Fruit fly (Drosophila melanogaster) whole organism, embryonic: ENCODE data around the gene CG9444.

Source experiments
- Adf1 ChIP-seq: fragments of 200-800 bp; sonication (Bioruptor generic); IDR thresholded peaks from 2 replicates; pipeline ENCODE4 v1.3.6; 2022; ENCODE audit warnings: missing biosample characterization, missing genetic modification characterization
- Atf-2 ChIP-seq: fragments of 200-800 bp; sonication (Bioruptor generic); optimal IDR thresholded peaks from 2 replicates; lab custom pipeline; 2016; ENCODE audit warnings: missing biosample characterization, missing genetic modification characterization
- B-H1 ChIP-seq: fragments of 200-800 bp; sonication (Bioruptor generic); IDR thresholded peaks from 3 replicates; pipeline ENCODE4 v1.3.6; 2022; ENCODE audit warnings: missing biosample characterization, missing genetic modification characterization
- BtbVII ChIP-seq: fragments of 200-800 bp; sonication (Bioruptor generic); optimal IDR thresholded peaks from 3 replicates; lab custom pipeline; 2017; ENCODE audit warnings: missing biosample characterization, mild to moderate bottlenecking, missing genetic modification characterization
- CG10543 ChIP-seq: fragments of 200-800 bp; sonication (Bioruptor generic); optimal IDR thresholded peaks from 3 replicates; lab custom pipeline; 2017; ENCODE audit warnings: missing biosample characterization, mild to moderate bottlenecking, missing genetic modification characterization, moderate library complexity
- CG12236 ChIP-seq: fragments of 200-800 bp; sonication (Bioruptor generic); optimal IDR thresholded peaks from 2 replicates; lab custom pipeline; 2016; ENCODE audit warnings: missing biosample characterization, missing genetic modification characterization
- CG12299 ChIP-seq: fragments of 200-800 bp; sonication (Bioruptor generic); optimal IDR thresholded peaks from 2 replicates; lab custom pipeline; 2018; ENCODE audit warnings: missing biosample characterization, mild to moderate bottlenecking, missing genetic modification characterization
- CG12744 ChIP-seq: fragments of 200-800 bp; sonication (Bioruptor generic); optimal IDR thresholded peaks from 2 replicates; lab custom pipeline; 2016; ENCODE audit warnings: missing biosample characterization, missing genetic modification characterization
- CG12769 ChIP-seq: fragments of 200-800 bp; sonication (Bioruptor generic); optimal IDR thresholded peaks from 2 replicates; lab custom pipeline; 2019; ENCODE audit warnings: missing biosample characterization, mild to moderate bottlenecking, missing genetic modification characterization, moderate library complexity
- CG13424 ChIP-seq: fragments of 200-800 bp; sonication (Bioruptor generic); optimal IDR thresholded peaks from 2 replicates; lab custom pipeline; 2019; ENCODE audit warnings: missing biosample characterization, mild to moderate bottlenecking, missing genetic modification characterization, moderate library complexity
- CG13894 ChIP-seq: fragments of 200-800 bp; sonication (Bioruptor generic); optimal IDR thresholded peaks from 3 replicates; lab custom pipeline; 2018; ENCODE audit warnings: missing biosample characterization, mild to moderate bottlenecking, missing genetic modification characterization, moderate library complexity
- CG15514 ChIP-seq: fragments of 200-800 bp; sonication (Bioruptor generic); optimal IDR thresholded peaks from 3 replicates; lab custom pipeline; 2017; ENCODE audit warnings: missing biosample characterization, missing genetic modification characterization, mild to moderate bottlenecking, moderate library complexity, missing genetic modification reagents
- CG1647 ChIP-seq: fragments of 200-800 bp; sonication (Bioruptor generic); optimal IDR thresholded peaks from 3 replicates; lab custom pipeline; 2016; ENCODE audit warnings: missing biosample characterization, missing genetic modification characterization
- CG17612 ChIP-seq: fragments of 200-800 bp; sonication (Bioruptor generic); IDR thresholded peaks from 2 replicates; pipeline ENCODE4 v1.3.6; 2022; ENCODE audit warnings: missing biosample characterization, missing genetic modification characterization
- CG17829 ChIP-seq: fragments of 200-800 bp; optimal IDR thresholded peaks from 2 replicates; lab custom pipeline; 2019; ENCODE audit warnings: missing biosample characterization, mild to moderate bottlenecking, missing genetic modification characterization, moderate library complexity
- CG2199 ChIP-seq: fragments of 200-800 bp; sonication (Bioruptor generic); IDR thresholded peaks from 3 replicates; pipeline ENCODE4 v1.3.6; 2022; ENCODE audit warnings: missing biosample characterization, missing genetic modification characterization
- CG2202 ChIP-seq: fragments of 200-800 bp; sonication (Bioruptor generic); optimal IDR thresholded peaks from 2 replicates; lab custom pipeline; 2018; ENCODE audit warnings: missing biosample characterization, mild to moderate bottlenecking, missing genetic modification characterization
- CG30020 ChIP-seq: fragments of 200-800 bp; optimal IDR thresholded peaks from 2 replicates; lab custom pipeline; 2019; ENCODE audit warnings: missing biosample characterization, mild to moderate bottlenecking, missing genetic modification characterization, moderate library complexity
- CG31388 ChIP-seq: fragments of 200-800 bp; sonication (Bioruptor generic); optimal IDR thresholded peaks from 2 replicates; lab custom pipeline; 2016; ENCODE audit warnings: missing biosample characterization, missing genetic modification characterization
- CG34376 ChIP-seq: fragments of 200-800 bp; sonication (Bioruptor generic); optimal IDR thresholded peaks from 2 replicates; lab custom pipeline; 2018; ENCODE audit warnings: missing biosample characterization, mild to moderate bottlenecking, missing genetic modification characterization
- CG3847 ChIP-seq: fragments of 200-800 bp; sonication (Bioruptor generic); IDR thresholded peaks from 2 replicates; pipeline ENCODE4 v1.3.6; 2022; ENCODE audit warnings: missing biosample characterization, missing genetic modification characterization
- CG4707 ChIP-seq: fragments of 200-800 bp; sonication (Bioruptor generic); optimal IDR thresholded peaks from 2 replicates; lab custom pipeline; 2018; ENCODE audit warnings: missing biosample characterization, mild to moderate bottlenecking, missing genetic modification characterization, moderate library complexity
- CG4820 ChIP-seq: fragments of 200-800 bp; sonication (Bioruptor generic); optimal IDR thresholded peaks from 3 replicates; lab custom pipeline; 2016; ENCODE audit warnings: missing biosample characterization, missing genetic modification characterization
- CG7786 ChIP-seq: fragments of 200-800 bp; sonication (Bioruptor generic); optimal IDR thresholded peaks from 2 replicates; lab custom pipeline; 2016; ENCODE audit warnings: missing biosample characterization, missing genetic modification characterization
- CG8089 ChIP-seq: fragments of 200-800 bp; sonication (Bioruptor generic); optimal IDR thresholded peaks from 3 replicates; lab custom pipeline; 2016; ENCODE audit warnings: missing biosample characterization, missing genetic modification characterization
- CG9797 ChIP-seq: fragments of 200-800 bp; sonication (Bioruptor generic); optimal IDR thresholded peaks from 3 replicates; lab custom pipeline; 2018; ENCODE audit warnings: missing biosample characterization, mild to moderate bottlenecking, missing genetic modification characterization
- CG9817 ChIP-seq: fragments of 200-800 bp; sonication (Bioruptor generic); optimal IDR thresholded peaks from 2 replicates; lab custom pipeline; 2018; ENCODE audit warnings: missing biosample characterization, mild to moderate bottlenecking, missing genetic modification characterization, moderate library complexity
- CrebB ChIP-seq: fragments of 200-800 bp; sonication (Bioruptor generic); optimal IDR thresholded peaks from 3 replicates; lab custom pipeline; 2018; ENCODE audit warnings: missing biosample characterization, mild to moderate bottlenecking, missing genetic modification characterization
- Dbx ChIP-seq: fragments of 200-800 bp; sonication (Bioruptor generic); IDR thresholded peaks from 3 replicates; pipeline ENCODE4 v1.3.6; 2022; ENCODE audit warnings: missing biosample characterization, missing genetic modification characterization
- Gsc ChIP-seq: fragments of 200-800 bp; sonication (Bioruptor generic); IDR thresholded peaks from 2 replicates; pipeline ENCODE4 v1.3.6; 2022; ENCODE audit warnings: missing biosample characterization, missing genetic modification characterization
- HLH3B ChIP-seq: fragments of 200-800 bp; sonication (Bioruptor generic); IDR thresholded peaks from 2 replicates; pipeline ENCODE4 v1.3.6; 2022; ENCODE audit warnings: missing biosample characterization, missing genetic modification characterization
- Hr51 ChIP-seq, 2 experiments: fragments of 200-800 bp; sonication (Bioruptor generic); optimal IDR thresholded peaks; 2 replicates in 1 of 2; 3 replicates in 1 of 2; lab custom pipeline; 2016 to 2018; ENCODE audit warnings: missing biosample characterization in 2 of 2, missing genetic modification characterization in 2 of 2, mild to moderate bottlenecking in 1 of 2, moderate library complexity in 1 of 2
- Meics ChIP-seq: fragments of 200-800 bp; sonication (Bioruptor generic); optimal IDR thresholded peaks from 2 replicates; lab custom pipeline; 2017; ENCODE audit warnings: missing biosample characterization, mild to moderate bottlenecking, missing genetic modification characterization
- Pdp1 ChIP-seq, 2 experiments: fragments of 200-800 bp; sonication (Bioruptor generic); optimal IDR thresholded peaks; 3 replicates each; lab custom pipeline; 2016; ENCODE audit warnings: missing biosample characterization in 2 of 2, missing genetic modification characterization in 2 of 2, mild to moderate bottlenecking in 1 of 2, moderate library complexity in 1 of 2
- Side ChIP-seq: fragments of 200-800 bp; sonication (Bioruptor generic); optimal IDR thresholded peaks from 2 replicates; lab custom pipeline; 2016; ENCODE audit warnings: missing biosample characterization, missing genetic modification characterization
- ac ChIP-seq: fragments of 200-800 bp; sonication (Bioruptor generic); optimal IDR thresholded peaks from 3 replicates; lab custom pipeline; 2017; ENCODE audit warnings: missing biosample characterization, mild to moderate bottlenecking, missing genetic modification characterization
- ap ChIP-seq: fragments of 200-800 bp; sonication (Bioruptor generic); IDR thresholded peaks from 2 replicates; pipeline ENCODE4 v1.3.6; 2022; ENCODE audit warnings: missing biosample characterization, missing genetic modification characterization
- eyg ChIP-seq: fragments of 200-800 bp; sonication (Bioruptor generic); optimal IDR thresholded peaks from 3 replicates; lab custom pipeline; 2016; ENCODE audit warnings: missing biosample characterization, missing genetic modification characterization
- gfzf ChIP-seq: fragments of 200-800 bp; sonication (Bioruptor generic); optimal IDR thresholded peaks from 2 replicates; lab custom pipeline; 2016; ENCODE audit warnings: missing biosample characterization, mild to moderate bottlenecking, missing genetic modification characterization, moderate library complexity
- her ChIP-seq: fragments of 200-800 bp; sonication (Bioruptor generic); optimal IDR thresholded peaks from 2 replicates; lab custom pipeline; 2016; ENCODE audit warnings: missing biosample characterization, missing genetic modification characterization
- kay ChIP-seq: fragments of 200-800 bp; sonication (Bioruptor generic); optimal IDR thresholded peaks from 2 replicates; lab custom pipeline; 2016; ENCODE audit warnings: missing biosample characterization, missing genetic modification characterization
- lilli ChIP-seq: fragments of 200-800 bp; sonication (Bioruptor generic); optimal IDR thresholded peaks from 3 replicates; lab custom pipeline; 2016; ENCODE audit warnings: missing biosample characterization, missing genetic modification characterization
- lola ChIP-seq, 3 experiments: fragments of >200 bp in 2 of 3; fragments of 200-800 bp in 1 of 3; sonication (Bioruptor generic) in 1 of 3; optimal IDR thresholded peaks; 2 replicates each; lab custom pipeline; 2017 to 2019; ENCODE audit warnings: missing biosample characterization in 3 of 3, missing genetic modification characterization in 3 of 3, mild to moderate bottlenecking in 1 of 3, moderate library complexity in 1 of 3
- p53 ChIP-seq: fragments of 200-800 bp; sonication (Bioruptor generic); optimal IDR thresholded peaks from 2 replicates; lab custom pipeline; 2016; ENCODE audit warnings: missing biosample characterization, missing genetic modification characterization
- phol ChIP-seq: fragments of 200-800 bp; sonication (Bioruptor generic); optimal IDR thresholded peaks from 3 replicates; lab custom pipeline; 2018; ENCODE audit warnings: missing biosample characterization, mild to moderate bottlenecking, missing genetic modification characterization, moderate library complexity
- pita ChIP-seq: fragments of 200-800 bp; sonication (Bioruptor generic); optimal IDR thresholded peaks from 2 replicates; lab custom pipeline; 2017; ENCODE audit warnings: missing biosample characterization, mild to moderate bottlenecking, missing genetic modification characterization
- schlank ChIP-seq: fragments of 200-800 bp; sonication (Bioruptor generic); optimal IDR thresholded peaks from 2 replicates; lab custom pipeline; 2018; ENCODE audit warnings: missing biosample characterization, mild to moderate bottlenecking, missing genetic modification characterization
- sd ChIP-seq: fragments of 200-800 bp; sonication (Bioruptor generic); optimal IDR thresholded peaks from 3 replicates; lab custom pipeline; 2018; ENCODE audit warnings: missing biosample characterization, mild to moderate bottlenecking, missing genetic modification characterization, moderate library complexity
- slp2 ChIP-seq: fragments of 200-800 bp; sonication (Bioruptor generic); optimal IDR thresholded peaks from 2 replicates; lab custom pipeline; 2016; ENCODE audit warnings: missing biosample characterization, missing genetic modification characterization
- trem ChIP-seq: fragments of 200-800 bp; optimal IDR thresholded peaks from 3 replicates; lab custom pipeline; 2019; ENCODE audit warnings: missing biosample characterization, mild to moderate bottlenecking, missing genetic modification characterization, moderate library complexity

Gene CG9444

dm6 chr3R:9705008-9705628 lies 21.1 kb upstream of the CG9444 start, which contains the start of gene Unc-115a (continued):
- TF ChIP-seq phol (peak; percentile 59), Pdp1 (GFP tag; optimal IDR thresholded peaks at IDR 0.05; lab: Kevin White, UChicago) (peak; percentile 27 to 63), eyg (GFP tag; lab: Kevin White, UChicago) (peak; percentile 55), p53 (no peak), slp2 (GFP tag; lab: Kevin White, UChicago) (no peak), her (GFP tag; lab: Kevin White, UChicago) (peak; percentile 60), CG12236 (peak; percentile 43), CG9817 (tag; lab: Kevin White, UChicago) (peak; percentile 42), CG12299 (tag; lab: Kevin White, UChicago) (peak; percentile 52), CG9797 (peak; percentile 84), CG31388 (GFP tag; lab: Kevin White, UChicago) (no peak), CG10543 (GFP tag; lab: Kevin White, UChicago) (peak; percentile 32), trem (tag; lab: Kevin White, UChicago) (peak; percentile 79), HLH3B (GFP tag; lab: Robert Waterston, UW) (no peak), BtbVII (GFP tag; lab: Kevin White, UChicago) (peak; percentile 41), CG4820 (GFP tag; lab: Kevin White, UChicago) (no peak), CG34376 (GFP tag; lab: Kevin White, UChicago) (peak; percentile 52), Dbx (GFP tag; lab: Robert Waterston, UW) (no peak), Side (GFP tag; lab: Kevin White, UChicago) (peak; percentile 44), CG17612 (GFP tag; lab: Robert Waterston, UW) (no peak), schlank (tag; lab: Kevin White, UChicago) (peak; percentile 13), CG4707 (no peak), CG12769 (peak; percentile 62), gfzf (GFP tag; lab: Kevin White, UChicago) (peak; percentile 98), CG30020 (peak; percentile 34), Hr51 (GFP tag; optimal IDR thresholded peaks at IDR 0.05; lab: Kevin White, UChicago) (peak in 1 of 2 experiments; percentile 6), Meics (peak; percentile 44), CG2199 (GFP tag; lab: Robert Waterston, UW) (no peak), CG17829 (peak; percentile 78), CG7786 (peak; percentile 13), CrebB (tag; lab: Kevin White, UChicago) (peak; percentile 18), Gsc (GFP tag; lab: Robert Waterston, UW) (no peak), ac (GFP tag; lab: Kevin White, UChicago) (no peak), Adf1 (no peak), lilli (peak; percentile 39), CG12744 (peak; percentile 58), CG3847 (GFP tag; lab: Robert Waterston, UW) (no peak), CG8089 (GFP tag; lab: Kevin White, UChicago) (peak; percentile 8), lola (GFP tag; optimal IDR thresholded peaks at IDR 0.05; lab: Kevin White, UChicago) (no peak), Atf-2 (GFP tag; lab: Kevin White, UChicago) (peak; percentile 29), pita (GFP tag; lab: Kevin White, UChicago) (peak; percentile 99), sd (tag; lab: Kevin White, UChicago) (peak; percentile 49), ap (GFP tag; lab: Robert Waterston, UW) (no peak), kay (GFP tag; lab: Kevin White, UChicago) (peak; percentile 38), CG13894 (no peak), CG1647 (GFP tag; lab: Kevin White, UChicago) (peak; percentile 36), CG15514 (GFP tag; lab: Kevin White, UChicago) (peak; percentile 85), CG13424 (tag; lab: Kevin White, UChicago) (peak; percentile 35), CG2202 (tag; lab: Kevin White, UChicago) (peak; percentile 3), B-H1 (GFP tag; lab: Robert Waterston, UW) (no peak)
